Fruit fly (Drosophila melanogaster): ENCODE measurements around the gene Ppm1.

Gene Ppm1

dm6 chr3L:601104-601503 lies 20.0 kb downstream of the Ppm1 start:
- TF ChIP-seq Eip93F (GFP tag; optimal IDR thresholded peaks at IDR 0.05) (peak; percentile 92), fd59A (GFP tag; optimal IDR thresholded peaks at IDR 0.05) (no peak)

dm6 chr3L:601559-602136 lies 20.5 kb downstream of the Ppm1 start:
- TF ChIP-seq CG6792 (GFP tag; optimal IDR thresholded peaks at IDR 0.05) (no peak), Eip93F (GFP tag; optimal IDR thresholded peaks at IDR 0.05) (no peak), Eip78C (GFP tag) (no peak), fd59A (GFP tag; optimal IDR thresholded peaks at IDR 0.05) (no peak), eg (GFP tag; IDR thresholded peaks at IDR 0.05) (no peak), salr (GFP tag; optimal IDR thresholded peaks at IDR 0.05) (no peak), CG8119 (GFP tag; IDR thresholded peaks at IDR 0.05) (no peak), CG8632 (GFP tag; optimal IDR thresholded peaks at IDR 0.05) (no peak), net (GFP tag; optimal IDR thresholded peaks at IDR 0.05) (no peak), CG16779 (tag; optimal IDR thresholded peaks at IDR 0.05) (no peak), CG11294 (GFP tag; IDR thresholded peaks at IDR 0.05) (no peak), Sox102F (GFP tag; optimal IDR thresholded peaks at IDR 0.05) (no peak), fkh (GFP tag; optimal IDR thresholded peaks at IDR 0.05) (no peak), CG3919 (GFP tag; optimal IDR thresholded peaks at IDR 0.05) (no peak), ss (GFP tag; optimal IDR thresholded peaks at IDR 0.05) (no peak), achi (GFP tag; optimal IDR thresholded peaks at IDR 0.05) (no peak)

dm6 chr3L:602531-602930 lies 21.4 kb downstream of the Ppm1 start:
- peak; percentile 26 for TF ChIP-seq topi (GFP tag; optimal IDR thresholded peaks at IDR 0.05)
- peak; percentile 51 for TF ChIP-seq Sox14 (GFP tag; optimal IDR thresholded peaks at IDR 0.05)
- TF ChIP-seq vri (GFP tag; optimal IDR thresholded peaks at IDR 0.05) = no peak
- no peak for TF ChIP-seq Ets96B (tag; optimal IDR thresholded peaks at IDR 0.05)
- peak; percentile 52 for TF ChIP-seq CG3032 (tag; optimal IDR thresholded peaks at IDR 0.05)
- peak; percentile 22 for TF ChIP-seq lz (GFP tag; optimal IDR thresholded peaks at IDR 0.05)
- TF ChIP-seq CG11902 (GFP tag; optimal IDR thresholded peaks at IDR 0.05) = no peak
- peak; percentile 71 for TF ChIP-seq CG15336 (GFP tag; IDR thresholded peaks at IDR 0.05)
- peak; percentile 85 for TF ChIP-seq Gug (GFP tag; IDR thresholded peaks at IDR 0.05)
- TF ChIP-seq CG8119 (GFP tag; IDR thresholded peaks at IDR 0.05) = peak; percentile 54; the same call in 1 of the 3 replicates
- peak; percentile 78 for TF ChIP-seq CG6163 (GFP tag; IDR thresholded peaks at IDR 0.05)
- TF ChIP-seq CG31627 (GFP tag; optimal IDR thresholded peaks at IDR 0.05) = peak; percentile 41
- peak; percentile 42 for TF ChIP-seq cyc (GFP tag; optimal IDR thresholded peaks at IDR 0.05)
- peak; percentile 92 for TF ChIP-seq eg (GFP tag; IDR thresholded peaks at IDR 0.05)
- TF ChIP-seq esn (GFP tag; optimal IDR thresholded peaks at IDR 0.05) = peak; percentile 41
- TF ChIP-seq fd59A (GFP tag; optimal IDR thresholded peaks at IDR 0.05) = peak; percentile 20
- TF ChIP-seq CG10669 (GFP tag; optimal IDR thresholded peaks at IDR 0.05) = no peak
- peak; percentile 93 for TF ChIP-seq CG11294 (GFP tag; IDR thresholded peaks at IDR 0.05)

- TF ChIP-seq CG6163 (GFP tag; IDR thresholded peaks at IDR 0.05) (0 out of 3 replicates have a peak, but pooled peaks have one; percentile 19), dac (GFP tag; optimal IDR thresholded peaks at IDR 0.05) (no peak), esn (GFP tag; optimal IDR thresholded peaks at IDR 0.05) (no peak), CG15336 (GFP tag; IDR thresholded peaks at IDR 0.05) (no peak)
Measured at dm6 chr3L:603188-603587, 22.1 kb downstream of the Ppm1 start.

dm6 chr3L:603847-604550 lies 22.9 kb downstream of the Ppm1 start, which contains the start of gene CG13893:
CG13893 (minus strand) TSS chr3L:604008.
- TF ChIP-seq CG11294 (GFP tag; IDR thresholded peaks at IDR 0.05) = no peak
- TF ChIP-seq Ets96B (tag; optimal IDR thresholded peaks at IDR 0.05) = no peak
- peak; percentile 53 for TF ChIP-seq dsx (GFP tag; optimal IDR thresholded peaks at IDR 0.05; ENCODE audit: poor library complexity, severe bottlenecking)
- TF ChIP-seq Smox (GFP tag; optimal IDR thresholded peaks at IDR 0.05) = no peak
- TF ChIP-seq CG8119 (GFP tag; IDR thresholded peaks at IDR 0.05) = peak; percentile 57
- no peak for TF ChIP-seq CG4318 (GFP tag; optimal IDR thresholded peaks at IDR 0.05)
- TF ChIP-seq Hr38 (GFP tag; optimal IDR thresholded peaks at IDR 0.05) = no peak
- no peak for TF ChIP-seq topi (GFP tag; optimal IDR thresholded peaks at IDR 0.05)
- TF ChIP-seq CG6808 (GFP tag; optimal IDR thresholded peaks at IDR 0.05) = peak; percentile 16
- no peak for TF ChIP-seq fd59A (GFP tag; optimal IDR thresholded peaks at IDR 0.05)
- TF ChIP-seq CG3032 (tag; optimal IDR thresholded peaks at IDR 0.05) = no peak
- TF ChIP-seq OdsH (GFP tag; optimal IDR thresholded peaks at IDR 0.05) = no peak
- peak; percentile 37 for TF ChIP-seq CG6854 (GFP tag; optimal IDR thresholded peaks at IDR 0.05)
- no peak for TF ChIP-seq CG7368 (GFP tag; optimal IDR thresholded peaks at IDR 0.05)
- no peak for TF ChIP-seq salr (GFP tag; optimal IDR thresholded peaks at IDR 0.05)
- TF ChIP-seq CG3919 (GFP tag; optimal IDR thresholded peaks at IDR 0.05) = peak; percentile 48
- TF ChIP-seq ss (GFP tag; optimal IDR thresholded peaks at IDR 0.05) = peak; percentile 54 to 74
- TF ChIP-seq CG16779 (tag; optimal IDR thresholded peaks at IDR 0.05) = peak; percentile 34
- no peak for TF ChIP-seq Ets21C (GFP tag; optimal IDR thresholded peaks at IDR 0.05)
- TF ChIP-seq CG8632 (GFP tag; optimal IDR thresholded peaks at IDR 0.05) = peak; percentile 1
